Fruit fly (Drosophila melanogaster) whole organism, embryonic: ENCODE measurements around the gene raw.

Source experiments
- CG1024 ChIP-seq: fragments of 200-800 bp; sonication (Bioruptor generic); IDR thresholded peaks from 2 replicates; pipeline ENCODE4 v1.3.6; 2022; ENCODE audit warnings: missing biosample characterization, missing genetic modification characterization
- CG10543 ChIP-seq: fragments of 200-800 bp; sonication (Bioruptor generic); optimal IDR thresholded peaks from 3 replicates; lab custom pipeline; 2017; ENCODE audit warnings: missing biosample characterization, mild to moderate bottlenecking, missing genetic modification characterization, moderate library complexity
- CG18262 ChIP-seq: fragments of 200-800 bp; optimal IDR thresholded peaks from 3 replicates; lab custom pipeline; 2019; ENCODE audit warnings: missing biosample characterization, mild to moderate bottlenecking, missing genetic modification characterization, moderate library complexity
- CG34376 ChIP-seq: fragments of 200-800 bp; sonication (Bioruptor generic); optimal IDR thresholded peaks from 2 replicates; lab custom pipeline; 2018; ENCODE audit warnings: missing biosample characterization, mild to moderate bottlenecking, missing genetic modification characterization
- CG42726 ChIP-seq: fragments of 200-800 bp; sonication (Bioruptor generic); IDR thresholded peaks from 2 replicates; pipeline ENCODE4 v1.3.6; 2022; ENCODE audit warnings: missing biosample characterization, missing genetic modification characterization; ENCODE audit not compliant: partially characterized antibody
- CG6654 ChIP-seq: fragments of 200-800 bp; sonication (Bioruptor generic); optimal IDR thresholded peaks from 2 replicates; lab custom pipeline; 2017; ENCODE audit warnings: missing biosample characterization, mild to moderate bottlenecking, missing genetic modification characterization
- CG7556 ChIP-seq: fragments of 200-800 bp; sonication (Bioruptor generic); optimal IDR thresholded peaks from 2 replicates; lab custom pipeline; 2017; ENCODE audit warnings: missing biosample characterization, mild to moderate bottlenecking, missing genetic modification characterization
- Hey ChIP-seq: fragments of 200-800 bp; sonication (Bioruptor generic); optimal IDR thresholded peaks from 3 replicates; lab custom pipeline; 2018; ENCODE audit warnings: missing biosample characterization, mild to moderate bottlenecking, missing genetic modification characterization
- Max ChIP-seq: fragments of 200-800 bp; sonication (Bioruptor generic); optimal IDR thresholded peaks from 2 replicates; lab custom pipeline; 2016; ENCODE audit warnings: missing biosample characterization, mild to moderate bottlenecking, missing genetic modification characterization
- Trl ChIP-seq, 3 experiments: fragments of >200 bp in 2 of 3; fragments of 200-800 bp in 1 of 3; sonication (Bioruptor generic) in 1 of 3; optimal IDR thresholded peaks; 2 replicates in 1 of 3; 3 replicates in 2 of 3; lab custom pipeline; 2016 to 2017; ENCODE audit warnings: missing biosample characterization in 1 of 3, missing genetic modification characterization in 1 of 3
- ato ChIP-seq: fragments of 200-800 bp; sonication (Bioruptor generic); IDR thresholded peaks from 2 replicates; pipeline ENCODE4 v1.3.6; 2022; ENCODE audit warnings: missing biosample characterization, missing genetic modification characterization; ENCODE audit not compliant: partially characterized antibody
- bab2 ChIP-seq: fragments of 200-800 bp; sonication (Bioruptor generic); optimal IDR thresholded peaks from 2 replicates; lab custom pipeline; 2016; ENCODE audit warnings: missing biosample characterization, missing genetic modification characterization
- stc ChIP-seq: fragments of 200-800 bp; sonication (Bioruptor generic); IDR thresholded peaks from 2 replicates; pipeline ENCODE4 v1.3.6; 2022; ENCODE audit warnings: missing biosample characterization, missing genetic modification characterization
- zen2 ChIP-seq: fragments of 200-800 bp; sonication (Bioruptor generic); IDR thresholded peaks from 3 replicates; pipeline ENCODE4 v1.3.6; 2022; ENCODE audit warnings: missing biosample characterization, missing genetic modification characterization; ENCODE audit not compliant: partially characterized antibody

dm6 chr2L:8740757-8741278 lies 358 bp upstream of the raw start:
- no peak for TF ChIP-seq stc (GFP tag; lab: Robert Waterston, UW)
- TF ChIP-seq bab2: no peak
- TF ChIP-seq CG6654 (GFP tag; lab: Kevin White, UChicago): no peak
- no peak for TF ChIP-seq Trl (optimal IDR thresholded peaks at IDR 0.05; lab: Kevin White, UChicago)
- TF ChIP-seq Trl (GFP tag; optimal IDR thresholded peaks at IDR 0.05; lab: Kevin White, UChicago): no peak
- TF ChIP-seq zen2 (GFP tag; lab: Robert Waterston, UW): no peak
- no peak for TF ChIP-seq ato (GFP tag; lab: Robert Waterston, UW)
- no peak for TF ChIP-seq CG7556 (GFP tag; lab: Kevin White, UChicago)
- no peak for TF ChIP-seq CG18262 (tag; lab: Kevin White, UChicago)
- TF ChIP-seq CG34376 (GFP tag; lab: Kevin White, UChicago): no peak
- TF ChIP-seq CG42726 (GFP tag; lab: Robert Waterston, UW): peak; percentile 39; the same call in 1 of the 2 replicates
- no peak for TF ChIP-seq CG10543
- TF ChIP-seq Hey (tag; lab: Kevin White, UChicago): no peak
- no peak for TF ChIP-seq CG1024 (GFP tag; lab: Robert Waterston, UW)
- no peak for TF ChIP-seq Max (GFP tag; lab: Kevin White, UChicago)
